Fruit fly (Drosophila melanogaster) whole organism, adult: Measurements from ENCODE around the gene okr.

Experiments used
- Hr96 ChIP-seq: fragments of 200-800 bp; sonication (Bioruptor generic); optimal IDR thresholded peaks from 2 replicates; lab custom pipeline; 2016; ENCODE audit warnings: missing biosample characterization, missing genetic modification characterization
- bab1 ChIP-seq: fragments of 200-800 bp; sonication (Bioruptor generic); optimal IDR thresholded peaks from 3 replicates; lab custom pipeline; 2019; ENCODE audit warnings: missing biosample characterization, mild to moderate bottlenecking, missing genetic modification characterization, moderate library complexity
- cic ChIP-seq: fragments of 200-800 bp; sonication (Bioruptor generic); optimal IDR thresholded peaks from 2 replicates; lab custom pipeline; 2017; ENCODE audit warnings: missing biosample characterization, mild to moderate bottlenecking, missing genetic modification characterization, moderate library complexity
- kay ChIP-seq: fragments of 200-800 bp; sonication (Bioruptor generic); peaks from one replicate; lab custom pipeline; 2016; ENCODE audit warnings: missing biosample characterization, missing genetic modification characterization, borderline replicate concordance
- pad ChIP-seq: fragments of 200-800 bp; sonication (Bioruptor generic); optimal IDR thresholded peaks from 3 replicates; lab custom pipeline; 2017; ENCODE audit warnings: missing biosample characterization, missing genetic modification characterization, mild to moderate bottlenecking, moderate library complexity, missing genetic modification reagents
- tj ChIP-seq: fragments of 200-800 bp; sonication (Bioruptor generic); optimal IDR thresholded peaks from 3 replicates; lab custom pipeline; 2017; ENCODE audit warnings: missing biosample characterization, mild to moderate bottlenecking, missing genetic modification characterization, moderate library complexity

DNA sequence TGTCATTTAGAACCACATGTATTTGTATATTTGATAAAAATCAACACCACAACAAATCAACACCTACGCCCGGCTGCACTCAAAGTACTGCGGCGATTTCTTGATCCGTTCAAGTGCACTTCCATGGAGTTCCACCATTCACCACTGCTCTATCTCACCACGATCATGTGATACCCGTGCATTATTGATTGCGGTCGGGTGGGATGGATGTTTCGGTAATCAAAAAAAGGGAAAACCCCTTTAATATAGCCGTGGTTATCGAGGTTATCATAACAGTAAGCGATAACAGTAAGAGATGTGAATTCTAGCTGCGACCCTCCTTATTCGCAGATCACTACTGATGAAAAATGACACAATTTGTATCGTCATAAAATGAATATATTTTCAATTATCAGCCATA is 25.7 kb upstream of the okr start, which contains the start of the genes CG17224 and CG17264:
- TF ChIP-seq pad (GFP tag; lab: Kevin White, UChicago), result no peak
- TF ChIP-seq bab1 (GFP tag; lab: Kevin White, UChicago), result peak; percentile 30
- no peak for TF ChIP-seq kay (GFP tag; lab: Kevin White, UChicago)
- no peak for TF ChIP-seq tj (GFP tag; lab: Kevin White, UChicago)
- peak; percentile 25 for TF ChIP-seq cic
- TF ChIP-seq Hr96 (GFP tag; lab: Kevin White, UChicago), result no peak
